Worm (Caenorhabditis elegans): ENCODE measurements around the gene chil-22.

Gene chil-22

DNA sequence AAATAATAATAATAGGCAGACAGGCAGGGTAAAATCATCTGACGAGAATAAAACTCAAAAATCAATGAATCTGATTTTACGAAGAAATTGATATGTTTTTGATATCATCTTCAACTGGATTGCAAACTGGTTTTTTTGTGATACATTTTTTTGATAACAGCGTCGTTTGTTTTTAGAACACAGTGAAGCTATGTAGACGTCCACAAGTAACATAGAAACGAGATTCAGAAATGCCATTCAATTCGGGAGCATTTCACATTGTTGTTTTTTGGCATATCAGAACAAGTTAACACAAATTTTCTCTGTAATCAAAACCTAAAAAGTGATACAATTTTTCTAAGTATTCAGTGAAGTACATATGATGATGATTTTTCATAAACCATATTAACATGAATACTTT lies 27.8 kb downstream of the chil-22 start, which contains the start of gene chil-13:
TSS of gene chil-13 (minus strand) at position 101 of the 400 bp plus-strand sequence.
- no peak for TF ChIP-seq ztf-1 (GFP tag; conservative IDR thresholded peaks at IDR 0.05)
- TF ChIP-seq ztf-4 (tag; optimal IDR thresholded peaks at IDR 0.05): no peak
- TF ChIP-seq crh-2 (tag; optimal IDR thresholded peaks at IDR 0.05): no peak
- no peak for TF ChIP-seq F13H6.1 (tag; optimal IDR thresholded peaks at IDR 0.05)
- TF ChIP-seq ama-1 (optimal IDR thresholded peaks at IDR 0.05): no peak
- TF ChIP-seq ZK546.5 (tag; optimal IDR thresholded peaks at IDR 0.05): no peak
- no peak for TF ChIP-seq ceh-16 (tag; optimal IDR thresholded peaks at IDR 0.05)
- no peak for TF ChIP-seq mdl-1 (tag; optimal IDR thresholded peaks at IDR 0.05)
- no peak for TF ChIP-seq nhr-11 (tag; optimal IDR thresholded peaks at IDR 0.05)
- TF ChIP-seq lin-39 (tag; optimal IDR thresholded peaks at IDR 0.05): no peak
- TF ChIP-seq lin-11 (tag; optimal IDR thresholded peaks at IDR 0.05): no peak
- no peak for TF ChIP-seq nhr-6 (tag; optimal IDR thresholded peaks at IDR 0.05)

- TF ChIP-seq sma-3 (GFP tag; optimal IDR thresholded peaks at IDR 0.05) (no peak), dmd-4 (tag; optimal IDR thresholded peaks at IDR 0.05) (no peak), mdl-1 (tag; optimal IDR thresholded peaks at IDR 0.05) (no peak), nhr-6 (tag; optimal IDR thresholded peaks at IDR 0.05) (no peak), R02D3.7 (tag; optimal IDR thresholded peaks at IDR 0.05) (no peak), C34F6.9 (tag; optimal IDR thresholded peaks at IDR 0.05) (no peak), unc-62 (GFP tag; optimal IDR thresholded peaks at IDR 0.05) (no peak), alr-1 (tag; optimal IDR thresholded peaks at IDR 0.05) (no peak), lin-11 (tag; optimal IDR thresholded peaks at IDR 0.05) (no peak), ztf-1 (GFP tag; conservative IDR thresholded peaks at IDR 0.05) (no peak), nhr-25 (tag; optimal IDR thresholded peaks at IDR 0.05) (no peak), F13H6.1 (tag; optimal IDR thresholded peaks at IDR 0.05) (no peak), sma-9 (GFP tag; optimal IDR thresholded peaks at IDR 0.05) (no peak), sma-9 (tag; optimal IDR thresholded peaks at IDR 0.05) (no peak), nhr-77 (tag; optimal IDR thresholded peaks at IDR 0.05) (no peak)
These were observed 30.0 kb downstream of the chil-22 start, which contains the start of gene kin-16 for ce11 chrII:9436009-9436408. kin-16 (minus strand) TSS chrII:9436109.

DNA sequence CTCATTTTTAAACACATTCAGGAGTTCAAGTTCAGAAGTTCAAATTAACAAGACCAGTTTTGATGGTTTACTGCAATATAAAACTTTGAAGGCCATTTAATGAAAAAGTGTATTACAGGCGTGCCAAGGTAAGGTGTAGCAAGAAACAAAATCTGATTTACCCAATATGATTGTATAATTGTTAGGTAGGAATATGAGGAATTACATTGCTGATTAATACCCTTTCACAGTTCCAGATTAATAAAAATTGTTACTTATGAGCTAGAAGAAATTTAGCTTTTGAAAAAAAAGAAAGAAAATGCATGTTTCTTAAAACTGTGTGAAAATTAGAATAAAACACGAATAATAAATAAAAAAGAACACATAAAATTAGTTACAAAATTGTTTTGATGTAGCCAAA lies 32.4 kb downstream of the chil-22 start, which contains the start of gene kin-15:
TSS of gene kin-15 (minus strand) at position 101 of the 400 bp plus-strand sequence.
- TF ChIP-seq ztf-1 (GFP tag; conservative IDR thresholded peaks at IDR 0.05) (no peak), nhr-25 (tag; optimal IDR thresholded peaks at IDR 0.05) (peak; percentile 26)

- TF ChIP-seq zag-1 (tag; optimal IDR thresholded peaks at IDR 0.05): no peak
- TF ChIP-seq nhr-129 (tag; optimal IDR thresholded peaks at IDR 0.05): no peak
- no peak for TF ChIP-seq fos-1 (tag; optimal IDR thresholded peaks at IDR 0.05)
- TF ChIP-seq skn-1 (tag; optimal IDR thresholded peaks at IDR 0.05): no peak
These were observed 34.9 kb downstream of the chil-22 start for ce11 chrII:9431119-9431518.

DNA sequence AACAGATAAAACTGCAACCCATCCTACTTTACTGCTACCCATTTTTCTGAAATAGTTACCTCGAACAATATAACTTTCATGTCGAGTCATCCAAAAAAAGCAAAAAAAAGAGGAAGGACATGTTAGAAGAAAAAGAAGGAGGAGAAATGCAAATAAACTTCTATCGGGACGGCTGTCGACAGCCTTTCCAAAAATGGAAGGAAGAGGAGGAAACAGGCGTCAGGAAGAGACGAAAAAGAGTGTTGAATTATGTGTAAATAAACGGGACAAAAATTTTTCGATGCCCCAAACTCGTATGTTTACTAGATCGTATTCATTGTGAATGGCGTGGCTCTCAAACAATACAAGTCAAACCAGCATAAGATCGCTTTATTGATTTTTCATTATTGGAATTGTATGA lies 38.4 kb downstream of the chil-22 start, which contains the start of gene M176.5:
TSS of gene M176.5 (minus strand) at position 101 of the 400 bp plus-strand sequence.
- TF ChIP-seq F13H6.1 (tag; optimal IDR thresholded peaks at IDR 0.05) (peak; percentile 15), unc-55 (GFP tag; optimal IDR thresholded peaks at IDR 0.05) (no peak)

- no peak for TF ChIP-seq gmeb-1 (tag; optimal IDR thresholded peaks at IDR 0.05)
- TF ChIP-seq mbf-1 (tag; optimal IDR thresholded peaks at IDR 0.05): no peak
- TF ChIP-seq blmp-1 (tag; optimal IDR thresholded peaks at IDR 0.05; ENCODE audit: insufficient read depth): no peak
- TF ChIP-seq C34F6.9 (tag; optimal IDR thresholded peaks at IDR 0.05): no peak
- TF ChIP-seq ama-1 (optimal IDR thresholded peaks at IDR 0.05): no peak
- TF ChIP-seq sma-9 (GFP tag; optimal IDR thresholded peaks at IDR 0.05): no peak
- TF ChIP-seq sma-9 (tag; optimal IDR thresholded peaks at IDR 0.05): no peak
- no peak for TF ChIP-seq alr-1 (tag; optimal IDR thresholded peaks at IDR 0.05)
- TF ChIP-seq egl-27 (tag; optimal IDR thresholded peaks at IDR 0.05): no peak
- no peak for TF ChIP-seq snpc-4 (tag; optimal IDR thresholded peaks at IDR 0.05)
- no peak for TF ChIP-seq nhr-129 (tag; optimal IDR thresholded peaks at IDR 0.05)
- no peak for TF ChIP-seq nhr-10 (tag; optimal IDR thresholded peaks at IDR 0.05)
- no peak for TF ChIP-seq Y55F3AM.14 (GFP tag; optimal IDR thresholded peaks at IDR 0.05)
- TF ChIP-seq ztf-1 (GFP tag; conservative IDR thresholded peaks at IDR 0.05): no peak
- no peak for TF ChIP-seq dmd-4 (tag; optimal IDR thresholded peaks at IDR 0.05)
- no peak for TF ChIP-seq unc-39 (tag; optimal IDR thresholded peaks at IDR 0.05)
- TF ChIP-seq skn-1 (tag; optimal IDR thresholded peaks at IDR 0.05): no peak
- TF ChIP-seq aly-2 (tag; optimal IDR thresholded peaks at IDR 0.05): no peak
- no peak for TF ChIP-seq nhr-11 (tag; optimal IDR thresholded peaks at IDR 0.05)
These were observed 39.9 kb downstream of the chil-22 start, which contains the start of gene M176.10 for ce11 chrII:9426076-9426475. M176.10 (minus strand) TSS chrII:9426176.

All from whole organism, L2 larva.